Fruit fly (Drosophila melanogaster) whole organism, embryonic: ENCODE data around the gene Hayan.

Experiments used
- ATbp ChIP-seq: fragments of 200-800 bp; sonication (Bioruptor generic); optimal IDR thresholded peaks from 2 replicates; lab custom pipeline; 2017; ENCODE audit warnings: missing biosample characterization, mild to moderate bottlenecking, missing genetic modification characterization, missing genetic modification reagents
- Bgb ChIP-seq: fragments of 200-800 bp; sonication (Bioruptor generic); IDR thresholded peaks from 2 replicates; pipeline ENCODE4 v1.3.6; 2022; ENCODE audit warnings: missing biosample characterization, missing genetic modification characterization; ENCODE audit not compliant: partially characterized antibody
- CG10267 ChIP-seq: fragments of 200-800 bp; sonication (Bioruptor generic); optimal IDR thresholded peaks from 2 replicates; lab custom pipeline; 2018; ENCODE audit warnings: missing biosample characterization, mild to moderate bottlenecking, missing genetic modification characterization, moderate library complexity
- CG10431 ChIP-seq: fragments of 200-800 bp; sonication (Bioruptor generic); optimal IDR thresholded peaks from 3 replicates; lab custom pipeline; 2018; ENCODE audit warnings: missing biosample characterization, mild to moderate bottlenecking, missing genetic modification characterization
- CG12769 ChIP-seq: fragments of 200-800 bp; sonication (Bioruptor generic); optimal IDR thresholded peaks from 2 replicates; lab custom pipeline; 2019; ENCODE audit warnings: missing biosample characterization, mild to moderate bottlenecking, missing genetic modification characterization, moderate library complexity
- CG13287 ChIP-seq: fragments of 200-800 bp; sonication (Bioruptor generic); IDR thresholded peaks from 2 replicates; pipeline ENCODE4 v1.3.6; 2022; ENCODE audit warnings: missing biosample characterization, missing genetic modification characterization; ENCODE audit not compliant: partially characterized antibody
- CG13624 ChIP-seq: fragments of 200-800 bp; sonication (Bioruptor generic); optimal IDR thresholded peaks from 2 replicates; lab custom pipeline; 2016; ENCODE audit warnings: missing biosample characterization, missing genetic modification characterization
- CG14710 ChIP-seq: fragments of 200-800 bp; sonication (Bioruptor generic); optimal IDR thresholded peaks from 3 replicates; lab custom pipeline; 2019; ENCODE audit warnings: missing biosample characterization, mild to moderate bottlenecking, missing genetic modification characterization, moderate library complexity
- CG15479 ChIP-seq: fragments of 200-800 bp; sonication (Bioruptor generic); optimal IDR thresholded peaks from 3 replicates; lab custom pipeline; 2019; ENCODE audit warnings: missing biosample characterization, mild to moderate bottlenecking, missing genetic modification characterization, moderate library complexity
- CG15696 ChIP-seq: fragments of 200-800 bp; sonication (Bioruptor generic); optimal IDR thresholded peaks from 2 replicates; lab custom pipeline; 2019; ENCODE audit warnings: missing biosample characterization, mild to moderate bottlenecking, missing genetic modification characterization, moderate library complexity
- CG34224 ChIP-seq: fragments of 200-800 bp; sonication (Bioruptor generic); IDR thresholded peaks from 3 replicates; pipeline ENCODE4 v1.3.6; 2022; ENCODE audit warnings: missing biosample characterization, missing genetic modification characterization; ENCODE audit not compliant: partially characterized antibody
- CG4424 ChIP-seq: fragments of 200-800 bp; sonication (Bioruptor generic); optimal IDR thresholded peaks from 3 replicates; lab custom pipeline; 2016; ENCODE audit warnings: missing biosample characterization, missing genetic modification characterization
- CG5180 ChIP-seq: fragments of 200-800 bp; sonication (Bioruptor generic); optimal IDR thresholded peaks from 3 replicates; lab custom pipeline; 2017; ENCODE audit warnings: missing biosample characterization, missing genetic modification characterization, mild to moderate bottlenecking, moderate library complexity, missing genetic modification reagents
- CG6175 ChIP-seq: fragments of 200-800 bp; sonication (Bioruptor generic); IDR thresholded peaks from 3 replicates; pipeline ENCODE4 v1.3.6; 2022; ENCODE audit warnings: missing biosample characterization, missing genetic modification characterization
- CG6654 ChIP-seq: fragments of 200-800 bp; sonication (Bioruptor generic); optimal IDR thresholded peaks from 2 replicates; lab custom pipeline; 2017; ENCODE audit warnings: missing biosample characterization, mild to moderate bottlenecking, missing genetic modification characterization
- CG6791 ChIP-seq: fragments of 200-800 bp; sonication (Bioruptor generic); IDR thresholded peaks from 3 replicates; pipeline ENCODE4 v1.3.6; 2022; ENCODE audit warnings: missing biosample characterization, missing genetic modification characterization; ENCODE audit not compliant: partially characterized antibody
- CG7745 ChIP-seq: fragments of 200-800 bp; sonication (Bioruptor generic); optimal IDR thresholded peaks from 2 replicates; lab custom pipeline; 2018; ENCODE audit warnings: missing biosample characterization, mild to moderate bottlenecking, missing genetic modification characterization, moderate library complexity
- CG7963 ChIP-seq: fragments of 200-800 bp; sonication (Bioruptor generic); IDR thresholded peaks from 3 replicates; pipeline ENCODE4 v1.3.6; 2022; ENCODE audit warnings: missing biosample characterization, missing genetic modification characterization; ENCODE audit not compliant: partially characterized antibody
- CG9797 ChIP-seq: fragments of 200-800 bp; sonication (Bioruptor generic); optimal IDR thresholded peaks from 3 replicates; lab custom pipeline; 2018; ENCODE audit warnings: missing biosample characterization, mild to moderate bottlenecking, missing genetic modification characterization
- CkIIα-i1 ChIP-seq: fragments of 200-800 bp; sonication (Bioruptor generic); IDR thresholded peaks from 2 replicates; pipeline ENCODE4 v1.3.6; 2022; ENCODE audit warnings: missing biosample characterization, missing genetic modification characterization
- Deaf1 ChIP-seq: fragments of 200-800 bp; optimal IDR thresholded peaks from 3 replicates; lab custom pipeline; 2019; ENCODE audit warnings: missing biosample characterization, mild to moderate bottlenecking, missing genetic modification characterization, moderate library complexity
- Doc3 ChIP-seq: fragments of 200-800 bp; sonication (Bioruptor generic); IDR thresholded peaks from 3 replicates; pipeline ENCODE4 v1.3.6; 2022; ENCODE audit warnings: missing biosample characterization, missing genetic modification characterization; ENCODE audit not compliant: partially characterized antibody
- Dp ChIP-seq: fragments of 200-800 bp; sonication (Bioruptor generic); optimal IDR thresholded peaks from 2 replicates; lab custom pipeline; 2018; ENCODE audit warnings: missing biosample characterization, mild to moderate bottlenecking, missing genetic modification characterization, moderate library complexity
- HLH4C ChIP-seq: fragments of 200-800 bp; sonication (Bioruptor generic); IDR thresholded peaks from 3 replicates; pipeline ENCODE4 v1.3.6; 2022; ENCODE audit warnings: missing biosample characterization, missing genetic modification characterization; ENCODE audit not compliant: partially characterized antibody
- Hr39 ChIP-seq: fragments of >200 bp; optimal IDR thresholded peaks from 2 replicates; lab custom pipeline; 2017
- Lhr ChIP-seq: fragments of 200-800 bp; sonication (Bioruptor generic); optimal IDR thresholded peaks from 3 replicates; lab custom pipeline; 2017; ENCODE audit warnings: mild to moderate bottlenecking, missing biosample characterization, missing genetic modification reagents, missing genetic modification characterization
- Nf-YC ChIP-seq: fragments of 200-800 bp; optimal IDR thresholded peaks from 3 replicates; lab custom pipeline; 2019; ENCODE audit warnings: missing biosample characterization, mild to moderate bottlenecking, missing genetic modification characterization, moderate library complexity
- NfI ChIP-seq: fragments of 200-800 bp; sonication (Bioruptor generic); optimal IDR thresholded peaks from 3 replicates; lab custom pipeline; 2018; ENCODE audit warnings: missing biosample characterization, mild to moderate bottlenecking, missing genetic modification characterization, moderate library complexity
- Oaz ChIP-seq: fragments of 200-800 bp; sonication (Bioruptor generic); IDR thresholded peaks from 2 replicates; pipeline ENCODE4 v1.3.6; 2022; ENCODE audit warnings: missing biosample characterization, missing genetic modification characterization
- Pdp1 ChIP-seq, 2 experiments: fragments of 200-800 bp; sonication (Bioruptor generic); optimal IDR thresholded peaks; 3 replicates each; lab custom pipeline; 2016; ENCODE audit warnings: missing biosample characterization in 2 of 2, missing genetic modification characterization in 2 of 2, mild to moderate bottlenecking in 1 of 2, moderate library complexity in 1 of 2
- Sin3A ChIP-seq: fragments of >200 bp; optimal IDR thresholded peaks from 2 replicates; lab custom pipeline; 2018
- Ssrp ChIP-seq: fragments of 200-800 bp; sonication (Bioruptor generic); optimal IDR thresholded peaks from 2 replicates; lab custom pipeline; 2018; ENCODE audit warnings: missing biosample characterization, mild to moderate bottlenecking, missing genetic modification characterization, moderate library complexity
- YL-1 ChIP-seq: fragments of 200-800 bp; sonication (Bioruptor generic); optimal IDR thresholded peaks from 3 replicates; lab custom pipeline; 2017; ENCODE audit warnings: missing biosample characterization, mild to moderate bottlenecking, missing genetic modification characterization
- bsh ChIP-seq, 2 experiments: fragments of 200-800 bp; sonication (Bioruptor generic); optimal IDR thresholded peaks; 2 replicates each; lab custom pipeline; 2017 to 2018; ENCODE audit warnings: mild to moderate bottlenecking in 2 of 2, missing biosample characterization in 2 of 2, missing genetic modification characterization in 2 of 2, moderate library complexity in 1 of 2
- fru ChIP-seq: fragments of >200 bp; optimal IDR thresholded peaks from 2 replicates; lab custom pipeline; 2017
- gfzf ChIP-seq: fragments of 200-800 bp; sonication (Bioruptor generic); optimal IDR thresholded peaks from 2 replicates; lab custom pipeline; 2016; ENCODE audit warnings: missing biosample characterization, mild to moderate bottlenecking, missing genetic modification characterization, moderate library complexity
- h ChIP-seq: fragments of >200 bp; optimal IDR thresholded peaks from 2 replicates; lab custom pipeline; 2017
- inv ChIP-seq: fragments of 200-800 bp; sonication (Bioruptor generic); IDR thresholded peaks from 2 replicates; pipeline ENCODE4 v1.3.6; 2022; ENCODE audit warnings: missing biosample characterization, missing genetic modification characterization; ENCODE audit not compliant: partially characterized antibody
- jigr1 ChIP-seq: fragments of 200-800 bp; sonication (Bioruptor generic); IDR thresholded peaks from 3 replicates; pipeline ENCODE4 v1.3.6; 2022; ENCODE audit warnings: missing biosample characterization, missing genetic modification characterization
- lov ChIP-seq, 2 experiments: fragments of 200-800 bp in 1 of 2; fragments of >200 bp in 1 of 2; sonication (Bioruptor generic) in 1 of 2; IDR thresholded peaks in 1 of 2; optimal IDR thresholded peaks in 1 of 2; 2 replicates in 1 of 2; 3 replicates in 1 of 2; pipeline versions ENCODE4 v1.3.6 to Lab custom; 2017 to 2022; ENCODE audit warnings: missing biosample characterization in 1 of 2, missing genetic modification characterization in 1 of 2
- pan ChIP-seq, 4 experiments: fragments of >200 bp in 3 of 4; fragments of 200-800 bp in 1 of 4; sonication (Bioruptor generic) in 1 of 4; optimal IDR thresholded peaks in 3 of 4; IDR thresholded peaks in 1 of 4; 2 replicates each; pipeline versions ENCODE4 v1.3.6 to Lab custom; 2017 to 2022; ENCODE audit warnings: missing biosample characterization in 2 of 4, missing genetic modification characterization in 2 of 4, mixed read lengths in 1 of 4
- phol ChIP-seq: fragments of 200-800 bp; sonication (Bioruptor generic); optimal IDR thresholded peaks from 3 replicates; lab custom pipeline; 2018; ENCODE audit warnings: missing biosample characterization, mild to moderate bottlenecking, missing genetic modification characterization, moderate library complexity
- pnt ChIP-seq: fragments of 200-800 bp; sonication (Bioruptor generic); optimal IDR thresholded peaks from 3 replicates; lab custom pipeline; 2016; ENCODE audit warnings: missing biosample characterization, missing genetic modification characterization
- sens-2 ChIP-seq: fragments of 200-800 bp; sonication (Bioruptor generic); IDR thresholded peaks from 2 replicates; pipeline ENCODE4 v1.3.6; 2022; ENCODE audit warnings: missing biosample characterization, missing genetic modification characterization
- vnd ChIP-seq: fragments of 200-800 bp; sonication (Bioruptor generic); IDR thresholded peaks from 3 replicates; pipeline ENCODE4 v1.3.6; 2022; ENCODE audit warnings: missing biosample characterization, missing genetic modification characterization; ENCODE audit not compliant: partially characterized antibody

The Hayan gene

dm6 chrX:18499679-18500187, 16.2 kb upstream of the Hayan start, which contains the start of the genes Pgant7 and Xrcc2 (continued):
- TF ChIP-seq Nf-YC = no peak
- TF ChIP-seq jigr1 (GFP tag; lab: Robert Waterston, UW) = no peak
- peak; percentile 34 for TF ChIP-seq CG13624
- peak; percentile 26 for TF ChIP-seq Lhr (GFP tag; lab: Kevin White, UChicago)
- no peak for TF ChIP-seq lov (optimal IDR thresholded peaks at IDR 0.05; lab: Kevin White, UChicago)
- no peak for TF ChIP-seq lov (GFP tag; IDR thresholded peaks at IDR 0.05; lab: Robert Waterston, UW)
- TF ChIP-seq gfzf (GFP tag; lab: Kevin White, UChicago) = peak; percentile 88
- TF ChIP-seq CG6654 (GFP tag; lab: Kevin White, UChicago) = no peak
- peak; percentile 76; the same call in 2 of the 3 replicates for TF ChIP-seq CG34224 (GFP tag; lab: Robert Waterston, UW)
- peak; percentile 48 for TF ChIP-seq CG14710
- no peak for TF ChIP-seq sens-2 (GFP tag; lab: Robert Waterston, UW)
- no peak for TF ChIP-seq CkIIα-i1 (GFP tag; lab: Robert Waterston, UW)
- no peak for TF ChIP-seq fru (lab: Kevin White, UChicago)
- TF ChIP-seq HLH4C = peak; percentile 85
- no peak for TF ChIP-seq Hr39 (lab: Kevin White, UChicago)
- TF ChIP-seq h = no peak
- TF ChIP-seq Ssrp (tag; lab: Kevin White, UChicago) = no peak
- TF ChIP-seq CG12769 (tag; lab: Kevin White, UChicago) = no peak
- peak; percentile 14 for TF ChIP-seq CG10431 (GFP tag; lab: Kevin White, UChicago)
- TF ChIP-seq pan (optimal IDR thresholded peaks at IDR 0.05; lab: Kevin White, UChicago) = no peak
- TF ChIP-seq pan (GFP tag; optimal IDR thresholded peaks at IDR 0.05 in 1 of 2, IDR thresholded peaks at IDR 0.05 in 1 of 2) = peak in 1 of 2 experiments; percentile 59
- TF ChIP-seq CG15479 (GFP tag; lab: Kevin White, UChicago) = peak; percentile 14
- TF ChIP-seq Doc3 (GFP tag; lab: Robert Waterston, UW) = peak; percentile 56
- TF ChIP-seq CG6791 (GFP tag; lab: Robert Waterston, UW) = peak; percentile 69; the same call in 2 of the 3 replicates
- TF ChIP-seq bsh (GFP tag; optimal IDR thresholded peaks at IDR 0.05; lab: Kevin White, UChicago) = no peak
- no peak for TF ChIP-seq CG7745 (tag; lab: Kevin White, UChicago)
- TF ChIP-seq YL-1 (GFP tag; lab: Kevin White, UChicago) = peak; percentile 74
- TF ChIP-seq pnt (GFP tag; lab: Kevin White, UChicago) = no peak
- TF ChIP-seq Dp (GFP tag; lab: Kevin White, UChicago) = peak; percentile 77
- peak; percentile 70 for TF ChIP-seq Bgb (GFP tag; lab: Robert Waterston, UW)
- no peak for TF ChIP-seq Oaz (GFP tag; lab: Robert Waterston, UW)
- TF ChIP-seq NfI = no peak
- TF ChIP-seq CG13287 = peak; percentile 88
- peak; percentile 6 for TF ChIP-seq CG10267
- TF ChIP-seq CG4424 (GFP tag; lab: Kevin White, UChicago) = no peak
- peak; percentile 85 for TF ChIP-seq Sin3A (lab: Kevin White, UChicago)
- peak; percentile 76 for TF ChIP-seq vnd (GFP tag; lab: Robert Waterston, UW)
- no peak for TF ChIP-seq CG6175 (GFP tag; lab: Robert Waterston, UW)
- TF ChIP-seq CG15696 (tag; lab: Kevin White, UChicago) = no peak
- peak; percentile 43 for TF ChIP-seq CG5180 (GFP tag; lab: Kevin White, UChicago)
- peak; percentile 81 for TF ChIP-seq CG9797 (GFP tag; lab: Kevin White, UChicago)
- TF ChIP-seq Pdp1 (GFP tag; optimal IDR thresholded peaks at IDR 0.05; lab: Kevin White, UChicago) = peak in 1 of 2 experiments; percentile 7
- peak; percentile 32; the same call in 1 of the 2 replicates for TF ChIP-seq inv (GFP tag; lab: Robert Waterston, UW)
- TF ChIP-seq Deaf1 = peak; percentile 8
- TF ChIP-seq CG7963 (GFP tag; lab: Robert Waterston, UW) = peak; percentile 53; the same call in 1 of the 3 replicates
- TF ChIP-seq ATbp (GFP tag; lab: Kevin White, UChicago) = no peak
- peak; percentile 39 for TF ChIP-seq phol
